Fruit fly (Drosophila melanogaster): ENCODE results near the gene Myo61F.

Gene Myo61F

DNA sequence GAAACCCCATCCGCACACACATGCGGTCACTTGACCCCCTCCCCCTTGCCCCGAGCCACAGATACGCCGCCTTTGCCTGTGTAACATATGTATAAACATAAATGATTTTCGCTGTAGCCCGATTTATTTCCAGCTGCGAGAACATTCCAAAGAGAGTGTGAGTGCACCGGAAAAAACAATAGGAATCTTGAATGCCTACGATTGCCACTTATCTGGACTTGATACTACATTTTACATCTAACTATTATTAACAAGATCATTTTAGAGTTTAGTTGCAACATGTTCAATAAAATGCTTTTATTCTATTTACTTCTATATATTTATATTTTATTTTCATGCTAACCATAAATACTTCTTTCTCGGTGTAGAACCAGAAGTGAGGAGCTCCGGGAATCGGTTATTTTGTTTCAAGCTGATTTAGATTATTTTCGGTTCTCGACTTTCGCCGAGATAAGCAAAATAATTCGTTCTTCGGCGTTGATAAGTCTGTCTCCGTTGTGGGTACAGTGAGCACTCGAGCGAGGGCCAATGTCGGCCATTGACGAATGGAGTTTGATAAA, 18.1 kb upstream of the Myo61F start (continued):
- TF ChIP-seq Poxn (GFP tag; IDR thresholded peaks at IDR 0.05) (no peak), slbo (GFP tag; IDR thresholded peaks at IDR 0.05) (peak; percentile 68), repo (GFP tag; optimal IDR thresholded peaks at IDR 0.05) (no peak), emc (GFP tag; optimal IDR thresholded peaks at IDR 0.05) (no peak), Dbx (GFP tag; IDR thresholded peaks at IDR 0.05) (peak; percentile 69; the same call in 2 of the 3 replicates), tap (tag; optimal IDR thresholded peaks at IDR 0.05) (peak; percentile 86), CG9876 (GFP tag; optimal IDR thresholded peaks at IDR 0.05) (no peak), sr (GFP tag; IDR thresholded peaks at IDR 0.05) (no peak), amos (GFP tag; IDR thresholded peaks at IDR 0.05; ENCODE audit: partially characterized antibody) (no peak), lola (GFP tag; optimal IDR thresholded peaks at IDR 0.05) (peak in 1 of 3 experiments; percentile 88), CG34422 (GFP tag; IDR thresholded peaks at IDR 0.05) (peak; percentile 86), CG8924 (tag; optimal IDR thresholded peaks at IDR 0.05) (peak; percentile 92), Sin3A (optimal IDR thresholded peaks at IDR 0.05) (no peak), Doc3 (GFP tag; IDR thresholded peaks at IDR 0.05; ENCODE audit: partially characterized antibody) (no peak), CG30020 (tag; optimal IDR thresholded peaks at IDR 0.05) (peak; percentile 41), sna (GFP tag; IDR thresholded peaks at IDR 0.05; ENCODE audit: partially characterized antibody) (no peak), CG4730 (GFP tag; IDR thresholded peaks at IDR 0.05) (peak; percentile 69), gcm (GFP tag; optimal IDR thresholded peaks at IDR 0.05) (peak; percentile 87), org-1 (GFP tag; optimal IDR thresholded peaks at IDR 0.05) (peak; percentile 75), CG3726 (GFP tag; IDR thresholded peaks at IDR 0.05) (0 out of 3 replicates have a peak, but pooled peaks have one; percentile 47), Deaf1 (tag; optimal IDR thresholded peaks at IDR 0.05) (peak; percentile 68), HLH4C (GFP tag; IDR thresholded peaks at IDR 0.05; ENCODE audit: partially characterized antibody) (no peak), CG6254 (GFP tag; optimal IDR thresholded peaks at IDR 0.05) (peak; percentile 79), ems (GFP tag; optimal IDR thresholded peaks at IDR 0.05) (no peak), Hand (GFP tag; optimal IDR thresholded peaks at IDR 0.05) (peak; percentile 66), Ravus (GFP tag; IDR thresholded peaks at IDR 0.05) (peak; percentile 13; the same call in 1 of the 2 replicates), lilli (GFP tag; optimal IDR thresholded peaks at IDR 0.05) (peak; percentile 70), CG9437 (GFP tag; optimal IDR thresholded peaks at IDR 0.05) (peak; percentile 68), wek (GFP tag; optimal IDR thresholded peaks at IDR 0.05) (peak; percentile 11), CG30403 (GFP tag; optimal IDR thresholded peaks at IDR 0.05) (peak; percentile 82), Oaz (GFP tag; IDR thresholded peaks at IDR 0.05) (peak; percentile 56), CG17186 (GFP tag; optimal IDR thresholded peaks at IDR 0.05) (no peak), CG1792 (GFP tag; optimal IDR thresholded peaks at IDR 0.05) (no peak), peb (GFP tag; IDR thresholded peaks at IDR 0.05) (peak; percentile 70; the same call in 1 of the 2 replicates), CG10462 (GFP tag; optimal IDR thresholded peaks at IDR 0.05) (peak; percentile 57), CG32772 (GFP tag; IDR thresholded peaks at IDR 0.05) (peak; percentile 71), CG11723 (GFP tag; optimal IDR thresholded peaks at IDR 0.05) (peak; percentile 65), ash1 (GFP tag; optimal IDR thresholded peaks at IDR 0.05) (no peak), CG17612 (GFP tag; IDR thresholded peaks at IDR 0.05) (no peak; the same call in 1 of the 2 replicates), CG1024 (GFP tag; IDR thresholded peaks at IDR 0.05) (0 out of 2 replicates have a peak, but pooled peaks have one; percentile 16), gce (GFP tag; IDR thresholded peaks at IDR 0.05) (peak; percentile 80; the same call in 2 of the 3 replicates), so (GFP tag; IDR thresholded peaks at IDR 0.05) (no peak; the same call in none of the 3 replicates), CG1832 (GFP tag; optimal IDR thresholded peaks at IDR 0.05) (no peak), Fer1 (GFP tag; optimal IDR thresholded peaks at IDR 0.05) (peak; percentile 83), CG7928 (GFP tag; optimal IDR thresholded peaks at IDR 0.05) (peak; percentile 50), CG12391 (tag; optimal IDR thresholded peaks at IDR 0.05) (peak; percentile 92), CG34224 (GFP tag; IDR thresholded peaks at IDR 0.05; ENCODE audit: partially characterized antibody) (no peak), ATbp (GFP tag; optimal IDR thresholded peaks at IDR 0.05) (peak; percentile 84), Awh (GFP tag; IDR thresholded peaks at IDR 0.05) (peak; percentile 51; the same call in 1 of the 2 replicates), Mad (GFP tag; optimal IDR thresholded peaks at IDR 0.05) (peak; percentile 25)

All from whole organism, embryonic.